Fruit fly (Drosophila melanogaster): Measurements from ENCODE around the gene CG3436.

CG3436 gene

dm6 chr2L:114429-114828, 41.4 kb upstream of the CG3436 start, which contains the start of gene ND-15 (continued):
- TF ChIP-seq Sox100B (GFP tag; optimal IDR thresholded peaks at IDR 0.05) (no peak), CG18262 (tag; optimal IDR thresholded peaks at IDR 0.05) (no peak), CG9609 (GFP tag; optimal IDR thresholded peaks at IDR 0.05) (no peak), CG4820 (GFP tag; optimal IDR thresholded peaks at IDR 0.05) (no peak), ham (GFP tag; IDR thresholded peaks at IDR 0.05) (no peak), sim (GFP tag; IDR thresholded peaks at IDR 0.05) (no peak), btn (GFP tag; optimal IDR thresholded peaks at IDR 0.05) (no peak), schlank (tag; optimal IDR thresholded peaks at IDR 0.05) (no peak), CG12104 (GFP tag; optimal IDR thresholded peaks at IDR 0.05) (no peak), Opbp (GFP tag; IDR thresholded peaks at IDR 0.05; ENCODE audit: partially characterized antibody) (peak; percentile 83), CG8765 (GFP tag; IDR thresholded peaks at IDR 0.05) (no peak), br (optimal IDR thresholded peaks at IDR 0.05) (no peak), Gsc (GFP tag; IDR thresholded peaks at IDR 0.05) (no peak), CG8290 (GFP tag; optimal IDR thresholded peaks at IDR 0.05) (no peak), CG8290 (tag; optimal IDR thresholded peaks at IDR 0.05) (peak in 1 of 2 experiments; percentile 20), CG12942 (GFP tag; optimal IDR thresholded peaks at IDR 0.05) (no peak), CG14014 (GFP tag; IDR thresholded peaks at IDR 0.05) (no peak), hkb (optimal IDR thresholded peaks at IDR 0.05) (no peak), hkb (GFP tag; IDR thresholded peaks at IDR 0.05) (no peak), gcm2 (GFP tag; optimal IDR thresholded peaks at IDR 0.05) (no peak), az2 (GFP tag; optimal IDR thresholded peaks at IDR 0.05) (no peak), sob (GFP tag; IDR thresholded peaks at IDR 0.05) (0 out of 2 replicates have a peak, but pooled peaks have one; percentile 15), ERR (GFP tag; optimal IDR thresholded peaks at IDR 0.05) (no peak), en (GFP tag; optimal IDR thresholded peaks at IDR 0.05) (no peak), Fer3 (tag; optimal IDR thresholded peaks at IDR 0.05) (no peak), prd (optimal IDR thresholded peaks at IDR 0.05) (no peak), prd (GFP tag; IDR thresholded peaks at IDR 0.05) (no peak), Mrtf (GFP tag; IDR thresholded peaks at IDR 0.05) (no peak), tap (tag; optimal IDR thresholded peaks at IDR 0.05) (no peak), CG11560 (tag; IDR thresholded peaks at IDR 0.05) (no peak), shn (GFP tag; optimal IDR thresholded peaks at IDR 0.05) (no peak), mam (GFP tag; optimal IDR thresholded peaks at IDR 0.05) (no peak), CG8388 (GFP tag; optimal IDR thresholded peaks at IDR 0.05) (no peak), pnt (GFP tag; optimal IDR thresholded peaks at IDR 0.05) (no peak), Hr39 (optimal IDR thresholded peaks at IDR 0.05) (no peak), CG12219 (GFP tag; optimal IDR thresholded peaks at IDR 0.05) (no peak), CG7745 (tag; optimal IDR thresholded peaks at IDR 0.05) (no peak), CG6813 (GFP tag; optimal IDR thresholded peaks at IDR 0.05) (no peak), nerfin-1 (tag; optimal IDR thresholded peaks at IDR 0.05) (no peak), CG11093 (GFP tag; IDR thresholded peaks at IDR 0.05) (no peak), crc (GFP tag; optimal IDR thresholded peaks at IDR 0.05) (no peak), gro (GFP tag; optimal IDR thresholded peaks at IDR 0.05) (no peak), fd96Cb (tag; optimal IDR thresholded peaks at IDR 0.05) (no peak), CG11696 (GFP tag; IDR thresholded peaks at IDR 0.05) (no peak), CG4328 (GFP tag; optimal IDR thresholded peaks at IDR 0.05) (no peak), dysf (GFP tag; IDR thresholded peaks at IDR 0.05) (no peak), disco-r (GFP tag; optimal IDR thresholded peaks at IDR 0.05) (no peak), Hand (GFP tag; optimal IDR thresholded peaks at IDR 0.05) (no peak), CHES-1-like (GFP tag; optimal IDR thresholded peaks at IDR 0.05) (no peak), Oli (tag; optimal IDR thresholded peaks at IDR 0.05) (no peak), Elba2 (GFP tag; optimal IDR thresholded peaks at IDR 0.05) (no peak), NFAT (GFP tag; IDR thresholded peaks at IDR 0.05) (no peak), CG10267 (tag; optimal IDR thresholded peaks at IDR 0.05) (no peak), CG11398 (GFP tag; optimal IDR thresholded peaks at IDR 0.05) (no peak), CG31365 (tag; optimal IDR thresholded peaks at IDR 0.05) (no peak)

Data from whole organism, embryonic.